Worm (Caenorhabditis elegans): ENCODE measurements around the gene srg-23.

- TF ChIP-seq fkh-2 (tag; optimal IDR thresholded peaks at IDR 0.05), result no peak
- no peak for TF ChIP-seq mdl-1 (tag; optimal IDR thresholded peaks at IDR 0.05)
- no peak for TF ChIP-seq skn-1 (tag; optimal IDR thresholded peaks at IDR 0.05)
These were observed 39.6 kb downstream of the srg-23 start, which contains the start of gene lin-8 for ce11 chrII:3056266-3056872.

Measured in whole organism, L3 larva.